Worm (Caenorhabditis elegans) whole organism, midembryonic: ENCODE measurements around the gene coq-2.

ENCODE experiments used
- T22C8.4 ChIP-seq: fragments of 200-800 bp; sonication (Bioruptor generic); IDR thresholded peaks from 2 replicates; pipeline ENCODE4 v1.3.6; 2022; ENCODE audit warnings: missing genetic modification characterization, missing compliant biosample characterization
- cog-1 ChIP-seq: sonication (generic microtip); optimal IDR thresholded peaks from 2 replicates; lab custom pipeline; 2016; ENCODE audit warnings: missing genetic modification characterization, missing compliant biosample characterization
- flt-1 ChIP-seq: fragments of 200-800 bp; sonication (Bioruptor generic); IDR thresholded peaks from 2 replicates; pipeline ENCODE4 v1.3.6; 2022; ENCODE audit warnings: missing genetic modification characterization, missing compliant biosample characterization
- klf-2 ChIP-seq: fragments of 200-800 bp; sonication (Bioruptor generic); conservative IDR thresholded peaks from 2 replicates; pipeline ENCODE4 v1.3.6; 2022; ENCODE audit warnings: missing genetic modification reagents, missing genetic modification characterization, missing compliant biosample characterization
- med-1 ChIP-seq: sonication (generic microtip); optimal IDR thresholded peaks from 2 replicates; lab custom pipeline; 2017; ENCODE audit warnings: missing genetic modification characterization, mild to moderate bottlenecking, missing compliant biosample characterization, antibody characterized with exemption, missing genetic modification reagents; ENCODE audit not compliant: insufficient read depth
- ref-1 ChIP-seq: fragments of 200-800 bp; sonication (Bioruptor generic); conservative IDR thresholded peaks from 2 replicates; pipeline ENCODE4 v1.3.6; 2022; ENCODE audit warnings: missing genetic modification reagents, missing genetic modification characterization, missing compliant biosample characterization
- tab-1 ChIP-seq: fragments of 200-800 bp; sonication (Bioruptor generic); IDR thresholded peaks from 2 replicates; pipeline ENCODE4 v1.3.6; 2022; ENCODE audit warnings: missing genetic modification characterization, missing compliant biosample characterization
- ztf-23 ChIP-seq: fragments of 200-800 bp; sonication (Bioruptor generic); IDR thresholded peaks from 2 replicates; pipeline ENCODE4 v1.3.6; 2022; ENCODE audit warnings: missing genetic modification reagents, missing genetic modification characterization, missing compliant biosample characterization
- ztf-29 ChIP-seq: fragments of 200-800 bp; sonication (Bioruptor generic); IDR thresholded peaks from 2 replicates; pipeline ENCODE4 v1.3.6; 2022; ENCODE audit warnings: missing genetic modification reagents, missing genetic modification characterization, missing compliant biosample characterization

coq-2 gene

DNA sequence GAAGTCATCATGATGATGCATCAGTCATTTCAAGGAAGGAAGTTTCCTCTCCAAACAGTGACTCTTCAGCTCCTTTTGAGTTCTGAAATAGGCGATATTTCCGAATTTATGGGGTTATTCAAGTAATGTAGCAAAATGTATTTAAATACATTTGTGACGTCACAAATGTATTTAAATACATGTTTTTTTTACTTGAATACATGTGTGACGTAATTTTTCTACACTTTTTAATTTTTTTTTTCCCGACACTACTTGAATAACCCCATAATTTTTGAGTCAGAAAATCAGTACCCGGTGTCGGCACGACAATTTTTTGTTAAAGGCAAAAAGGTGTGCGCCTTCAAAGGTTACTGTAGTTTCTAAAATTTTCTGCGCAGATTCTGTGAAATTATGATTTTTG is 39.2 kb downstream of the coq-2 start:
- TF ChIP-seq T22C8.4 (no peak), cog-1 (tag; lab: Kevin White, UChicago) (no peak), tab-1 (GFP tag; lab: Robert Waterston, UW) (no peak)

ce11 chrIII:6978875-6979274 is 43.1 kb downstream of the coq-2 start:
- no peak for TF ChIP-seq ztf-29
- TF ChIP-seq ref-1 (GFP tag; lab: Robert Waterston, UW), result no peak
- TF ChIP-seq cog-1 (tag; lab: Kevin White, UChicago), result peak; percentile 85
- no peak for TF ChIP-seq klf-2
- TF ChIP-seq tab-1 (GFP tag; lab: Robert Waterston, UW), result no peak
- TF ChIP-seq med-1, result no peak
- no peak for TF ChIP-seq T22C8.4
- 0 out of 2 replicates have a peak, but pooled peaks have one; percentile 56 for TF ChIP-seq ztf-23 (GFP tag; lab: Robert Waterston, UW)
- 0 out of 2 replicates have a peak, but pooled peaks have one; percentile 5 for TF ChIP-seq flt-1

- no peak for TF ChIP-seq med-1
- no peak for TF ChIP-seq ztf-23 (GFP tag; lab: Robert Waterston, UW)
- TF ChIP-seq tab-1 (GFP tag; lab: Robert Waterston, UW), result no peak
- no peak for TF ChIP-seq ref-1 (GFP tag; lab: Robert Waterston, UW)
- TF ChIP-seq cog-1 (tag; lab: Kevin White, UChicago), result no peak
- TF ChIP-seq klf-2, result no peak
- TF ChIP-seq ztf-29, result no peak
- TF ChIP-seq flt-1, result no peak
- no peak for TF ChIP-seq T22C8.4
Observed at ce11 chrIII:6979584-6979983, 43.8 kb downstream of the coq-2 start, which contains the start of gene ceh-20. Gene ceh-20, plus strand, starts transcription at chrIII:6979884.

ce11 chrIII:6981989-6982553 is 46.3 kb downstream of the coq-2 start, which contains the start of gene F31E3.6:
Gene F31E3.6, plus strand, starts transcription at chrIII:6982081.
- peak; percentile 30; the same call in 1 of the 2 replicates for TF ChIP-seq flt-1

ce11 chrIII:6988060-6988459 is 52.3 kb downstream of the coq-2 start:
- TF ChIP-seq cog-1 (tag; lab: Kevin White, UChicago), result no peak
- no peak for TF ChIP-seq ztf-29
- no peak for TF ChIP-seq flt-1
- no peak for TF ChIP-seq ztf-23 (GFP tag; lab: Robert Waterston, UW)
- no peak for TF ChIP-seq tab-1 (GFP tag; lab: Robert Waterston, UW)
- no peak for TF ChIP-seq med-1
- TF ChIP-seq T22C8.4, result no peak
- no peak for TF ChIP-seq ref-1 (GFP tag; lab: Robert Waterston, UW)
